Worm (Caenorhabditis elegans) whole organism, L4 larva: ENCODE data around the gene glb-20.
A peak's percentile ranks its signal among the peaks of the same experiment; 100 is the strongest.

Source experiments
- D1046.2 ChIP-seq: fragments of 200-800 bp; sonication (Bioruptor generic); IDR thresholded peaks from 2 replicates; pipeline ENCODE4 v1.3.6; 2022; ENCODE audit warnings: missing genetic modification characterization, missing compliant biosample characterization
- F37D6.2 ChIP-seq: sonication (generic microtip); optimal IDR thresholded peaks from 2 replicates; lab custom pipeline; 2016; ENCODE audit warnings: mild to moderate bottlenecking, missing genetic modification characterization, missing compliant biosample characterization
- F44E2.7 ChIP-seq: fragments of 200-800 bp; sonication (Bioruptor generic); IDR thresholded peaks from 2 replicates; pipeline ENCODE4 v2.1.2; 2022; ENCODE audit warnings: missing genetic modification characterization, missing compliant biosample characterization
- R02D3.7 ChIP-seq: fragments of 150-350 bp; sonication (generic microtip); optimal IDR thresholded peaks from 3 replicates; lab custom pipeline; 2014; ENCODE audit warnings: missing biosample characterization, missing genetic modification characterization
- Y48G9A.11 ChIP-seq: fragments of 200-800 bp; sonication (Bioruptor generic); IDR thresholded peaks from 2 replicates; pipeline ENCODE4 v1.3.6; 2022; ENCODE audit warnings: missing genetic modification reagents, missing genetic modification characterization, missing compliant biosample characterization
- Y5F2A.4 ChIP-seq: fragments of 200-800 bp; sonication (Bioruptor generic); optimal IDR thresholded peaks from 2 replicates; lab custom pipeline; 2018; ENCODE audit warnings: mild to moderate bottlenecking, missing genetic modification characterization, missing compliant biosample characterization
- aha-1 ChIP-seq: fragments of 150-350 bp; peaks from one replicate; lab custom pipeline; 2014; ENCODE audit warnings: missing biosample characterization, missing genetic modification characterization
- arid-1 ChIP-seq: fragments of 200-800 bp; sonication (Bioruptor generic); conservative IDR thresholded peaks from 2 replicates; pipeline ENCODE4 v1.3.6; 2022; ENCODE audit warnings: missing genetic modification reagents, missing genetic modification characterization, missing compliant biosample characterization
- ceh-28 ChIP-seq: fragments of 150-350 bp; optimal IDR thresholded peaks from 2 replicates; lab custom pipeline; 2014; ENCODE audit warnings: missing biosample characterization, missing genetic modification reagents, missing genetic modification characterization
- cey-2 ChIP-seq: sonication (generic microtip); optimal IDR thresholded peaks from 3 replicates; lab custom pipeline; 2017; ENCODE audit warnings: missing genetic modification characterization, mild to moderate bottlenecking, missing compliant biosample characterization, antibody characterized with exemption, borderline replicate concordance; ENCODE audit not compliant: insufficient read depth
- daf-16 ChIP-seq, 3 experiments: sonication (generic microtip); optimal IDR thresholded peaks; 2 replicates each; lab custom pipeline; 2016 to 2017; ENCODE audit warnings: missing genetic modification characterization in 3 of 3, missing genetic modification reagents in 3 of 3, mild to moderate bottlenecking in 2 of 3, missing compliant biosample characterization in 2 of 3, missing biosample characterization in 1 of 3, moderate library complexity in 1 of 3
- daf-19 ChIP-seq: fragments of 200-800 bp; sonication (Bioruptor generic); conservative IDR thresholded peaks from 2 replicates; pipeline ENCODE4 v1.3.6; 2022; ENCODE audit warnings: missing genetic modification characterization, missing compliant biosample characterization
- dmd-6 ChIP-seq: fragments of 200-800 bp; sonication (Bioruptor generic); IDR thresholded peaks from 2 replicates; pipeline ENCODE4 v1.3.6; 2022; ENCODE audit warnings: missing genetic modification reagents, missing genetic modification characterization, missing compliant biosample characterization
- dmd-9 ChIP-seq: fragments of 200-800 bp; sonication (Bioruptor generic); IDR thresholded peaks from 2 replicates; pipeline ENCODE4 v1.3.6; 2022; ENCODE audit warnings: missing genetic modification reagents, missing genetic modification characterization, missing compliant biosample characterization
- fkh-10 ChIP-seq: fragments of 150-350 bp; optimal IDR thresholded peaks from 2 replicates; lab custom pipeline; 2014; ENCODE audit warnings: missing biosample characterization, missing genetic modification reagents, missing genetic modification characterization
- gei-8 ChIP-seq: fragments of 200-800 bp; sonication (Bioruptor generic); optimal IDR thresholded peaks from 2 replicates; lab custom pipeline; 2018; ENCODE audit warnings: mild to moderate bottlenecking, missing genetic modification characterization, missing compliant biosample characterization
- hif-1 ChIP-seq, 2 experiments: sonication (generic microtip); optimal IDR thresholded peaks; 2 replicates each; lab custom pipeline; 2016 to 2017; ENCODE audit warnings: missing compliant biosample characterization in 2 of 2, missing genetic modification characterization in 2 of 2, missing genetic modification reagents in 2 of 2, missing genotype in 2 of 2, mild to moderate bottlenecking in 1 of 2
- hmg-1.1 ChIP-seq: fragments of 200-800 bp; sonication (Bioruptor generic); IDR thresholded peaks from 2 replicates; pipeline ENCODE4 v1.3.6; 2022; ENCODE audit warnings: missing genetic modification reagents, missing genetic modification characterization, missing compliant biosample characterization
- lin-1 ChIP-seq: fragments of 200-800 bp; sonication (Bioruptor generic); IDR thresholded peaks from 2 replicates; pipeline ENCODE4 v1.3.6; 2022; ENCODE audit warnings: missing genetic modification reagents, missing genetic modification characterization, missing compliant biosample characterization
- lin-29 ChIP-seq: fragments of 200-800 bp; sonication (Bioruptor generic); IDR thresholded peaks from 2 replicates; pipeline ENCODE4 v1.3.6; 2022; ENCODE audit warnings: missing genetic modification reagents, missing genetic modification characterization, missing compliant biosample characterization
- lir-3 ChIP-seq: sonication (generic microtip); optimal IDR thresholded peaks from 2 replicates; lab custom pipeline; 2016; ENCODE audit warnings: mild to moderate bottlenecking, missing genetic modification characterization, missing compliant biosample characterization
- lsy-2 ChIP-seq, 2 experiments: fragments of 150-350 bp in 1 of 2; sonication (generic microtip) in 1 of 2; optimal IDR thresholded peaks; 2 replicates each; lab custom pipeline; 2014 to 2017; ENCODE audit warnings: missing biosample characterization in 2 of 2, missing genetic modification characterization in 2 of 2
- madf-5 ChIP-seq, 2 experiments: fragments of 200-800 bp; sonication (Bioruptor generic); IDR thresholded peaks; 2 replicates each; pipeline ENCODE4 v1.3.6; 2022; ENCODE audit warnings: missing compliant biosample characterization in 2 of 2, missing genetic modification characterization in 2 of 2
- mdl-1 ChIP-seq, 2 experiments: fragments of 150-350 bp in 1 of 2; sonication (generic microtip) in 1 of 2; optimal IDR thresholded peaks; 2 replicates each; lab custom pipeline; 2014 to 2017; ENCODE audit warnings: missing biosample characterization in 2 of 2, missing genetic modification characterization in 2 of 2
- mdt-29 ChIP-seq: fragments of 200-800 bp; sonication (Bioruptor generic); IDR thresholded peaks from 2 replicates; pipeline ENCODE4 v1.3.6; 2022; ENCODE audit warnings: missing genetic modification reagents, missing genetic modification characterization, missing compliant biosample characterization
- mep-1 ChIP-seq: fragments of 150-350 bp; sonication (generic microtip); optimal IDR thresholded peaks from 3 replicates; lab custom pipeline; 2014; ENCODE audit warnings: missing biosample characterization, missing genetic modification characterization
- mxl-3 ChIP-seq: fragments of 200-800 bp; sonication (Bioruptor generic); optimal IDR thresholded peaks from 2 replicates; lab custom pipeline; 2018; ENCODE audit warnings: mild to moderate bottlenecking, missing genetic modification characterization, missing compliant biosample characterization
- nhr-102 ChIP-seq: sonication (generic microtip); optimal IDR thresholded peaks from 2 replicates; lab custom pipeline; 2016; ENCODE audit warnings: mild to moderate bottlenecking, missing genetic modification characterization, moderate library complexity, missing compliant biosample characterization
- nhr-11 ChIP-seq: fragments of 150-350 bp; optimal IDR thresholded peaks from 2 replicates; lab custom pipeline; 2014; ENCODE audit warnings: missing biosample characterization, missing genetic modification characterization
- nhr-28 ChIP-seq: fragments of 150-350 bp; optimal IDR thresholded peaks from 2 replicates; lab custom pipeline; 2014; ENCODE audit warnings: missing biosample characterization, missing genetic modification characterization
- nhr-42 ChIP-seq: fragments of 200-800 bp; sonication (Bioruptor generic); IDR thresholded peaks from 2 replicates; pipeline ENCODE4 v1.3.6; 2022; ENCODE audit warnings: missing genetic modification characterization, missing compliant biosample characterization
- nhr-48 ChIP-seq: sonication (generic microtip); optimal IDR thresholded peaks from 2 replicates; lab custom pipeline; 2016; ENCODE audit warnings: mild to moderate bottlenecking, missing genetic modification characterization, missing compliant biosample characterization
- nhr-6 ChIP-seq: fragments of 150-350 bp; optimal IDR thresholded peaks from 2 replicates; lab custom pipeline; 2014; ENCODE audit warnings: missing biosample characterization, missing genetic modification characterization
- nhr-77 ChIP-seq: fragments of 150-350 bp; optimal IDR thresholded peaks from 2 replicates; lab custom pipeline; 2014; ENCODE audit warnings: missing biosample characterization, missing genetic modification characterization
- set-16 ChIP-seq: fragments of 200-800 bp; sonication (Bioruptor generic); IDR thresholded peaks from 2 replicates; pipeline ENCODE4 v1.3.6; 2022; ENCODE audit warnings: missing genetic modification reagents, missing genetic modification characterization, missing compliant biosample characterization
- snpc-1.2 ChIP-seq: fragments of 200-800 bp; sonication (Bioruptor generic); IDR thresholded peaks from 2 replicates; pipeline ENCODE4 v1.3.6; 2022; ENCODE audit warnings: missing genetic modification reagents, missing genetic modification characterization, missing compliant biosample characterization
- spr-3 ChIP-seq: fragments of 200-800 bp; sonication (Bioruptor generic); optimal IDR thresholded peaks from 2 replicates; lab custom pipeline; 2018; ENCODE audit warnings: mild to moderate bottlenecking, missing genetic modification characterization, missing compliant biosample characterization
- tag-97 ChIP-seq: fragments of 200-800 bp; sonication (Bioruptor generic); IDR thresholded peaks from 2 replicates; pipeline ENCODE4 v1.3.6; 2022; ENCODE audit warnings: missing genetic modification characterization, missing compliant biosample characterization
- tra-1 ChIP-seq: fragments of 200-800 bp; sonication (Bioruptor generic); IDR thresholded peaks from 2 replicates; pipeline ENCODE4 v1.3.6; 2022; ENCODE audit warnings: missing genetic modification reagents, missing genetic modification characterization, missing compliant biosample characterization
- unc-62 ChIP-seq, 3 experiments: fragments of 150-350 bp in 1 of 3; sonication (generic microtip); optimal IDR thresholded peaks in 2 of 3; peaks in 1 of 3; 1 replicate in 1 of 3; 2 replicates in 2 of 3; lab custom pipeline; 2014 to 2017; ENCODE audit warnings: missing biosample characterization in 3 of 3, missing genetic modification characterization in 3 of 3, missing genetic modification reagents in 3 of 3, missing genotype in 1 of 3
- zfp-2 ChIP-seq: sonication (generic microtip); optimal IDR thresholded peaks from 2 replicates; lab custom pipeline; 2016; ENCODE audit warnings: mild to moderate bottlenecking, missing genetic modification characterization, missing compliant biosample characterization
- zfp-3 ChIP-seq: fragments of 200-800 bp; sonication (Bioruptor generic); conservative IDR thresholded peaks from 2 replicates; pipeline ENCODE4 v1.3.6; 2022; ENCODE audit warnings: missing genetic modification reagents, missing genetic modification characterization, missing compliant biosample characterization
- zip-11 ChIP-seq: fragments of 200-800 bp; sonication (Bioruptor generic); IDR thresholded peaks from 2 replicates; pipeline ENCODE4 v1.3.6; 2022; ENCODE audit warnings: missing genetic modification characterization, missing compliant biosample characterization
- zip-2 ChIP-seq: fragments of 150-350 bp; optimal IDR thresholded peaks from 2 replicates; lab custom pipeline; 2014; ENCODE audit warnings: missing biosample characterization, missing genetic modification characterization
- ztf-11 ChIP-seq: fragments of 150-350 bp; optimal IDR thresholded peaks from 2 replicates; lab custom pipeline; 2014; ENCODE audit warnings: missing biosample characterization, missing genetic modification characterization

glb-20 gene

ce11 chrX:13555098-13555497 is 868 bp downstream of the glb-20 start:
- TF ChIP-seq unc-62 (GFP tag; optimal IDR thresholded peaks at IDR 0.05 in 1 of 2; lab: Kevin White, UChicago) = peak in 1 of 2 experiments; percentile 89
- no peak for TF ChIP-seq unc-62 (tag; optimal IDR thresholded peaks at IDR 0.05; lab: Kevin White, UChicago)
- no peak for TF ChIP-seq ztf-11 (tag; lab: Kevin White, UChicago)
- TF ChIP-seq nhr-11 (tag; lab: Kevin White, UChicago) = peak; percentile 50
- TF ChIP-seq ceh-28 (tag; lab: Kevin White, UChicago) = no peak

ce11 chrX:13550890-13551289 is 5.1 kb downstream of the glb-20 start, which contains the start of gene odr-1:
Gene odr-1, minus strand, starts transcription at chrX:13550990.
- TF ChIP-seq hmg-1.1 (GFP tag; lab: Robert Waterston, UW) (no peak), nhr-42 (GFP tag; lab: Robert Waterston, UW) (no peak), set-16 (GFP tag; lab: Robert Waterston, UW) (no peak), mdl-1 (tag; optimal IDR thresholded peaks at IDR 0.05; lab: Kevin White, UChicago) (no peak), nhr-48 (no peak), daf-16 (GFP tag; optimal IDR thresholded peaks at IDR 0.05; lab: Kevin White, UChicago) (no peak), daf-16 (tag; optimal IDR thresholded peaks at IDR 0.05; lab: Kevin White, UChicago) (no peak), nhr-11 (tag; lab: Kevin White, UChicago) (no peak), zfp-2 (tag; lab: Kevin White, UChicago) (no peak), R02D3.7 (tag; lab: Kevin White, UChicago) (no peak), dmd-6 (GFP tag; lab: Robert Waterston, UW) (no peak), Y5F2A.4 (GFP tag; lab: Kevin White, UChicago) (no peak), Y48G9A.11 (GFP tag; lab: Robert Waterston, UW) (no peak), tag-97 (GFP tag; lab: Robert Waterston, UW) (no peak), lin-1 (no peak), gei-8 (GFP tag; lab: Kevin White, UChicago) (no peak), cey-2 (tag; lab: Kevin White, UChicago) (no peak), madf-5 (GFP tag; IDR thresholded peaks at IDR 0.05; lab: Robert Waterston, UW) (no peak), hif-1 (tag; optimal IDR thresholded peaks at IDR 0.05; lab: Kevin White, UChicago) (no peak), zfp-3 (GFP tag; lab: Robert Waterston, UW) (no peak)

- TF ChIP-seq madf-5 (GFP tag; IDR thresholded peaks at IDR 0.05; lab: Robert Waterston, UW) (no peak), snpc-1.2 (GFP tag; lab: Robert Waterston, UW) (no peak), spr-3 (GFP tag; lab: Kevin White, UChicago) (no peak), daf-19 (GFP tag; lab: Robert Waterston, UW) (no peak), cey-2 (tag; lab: Kevin White, UChicago) (no peak), lsy-2 (tag; optimal IDR thresholded peaks at IDR 0.05; lab: Kevin White, UChicago) (peak in 1 of 2 experiments; percentile 30), aha-1 (tag; lab: Kevin White, UChicago) (peak; percentile 51), zip-11 (GFP tag; lab: Robert Waterston, UW) (no peak), ztf-11 (tag; lab: Kevin White, UChicago) (no peak), hif-1 (tag; optimal IDR thresholded peaks at IDR 0.05; lab: Kevin White, UChicago) (no peak), nhr-77 (tag; lab: Kevin White, UChicago) (no peak), lin-29 (GFP tag; lab: Robert Waterston, UW) (0 out of 2 replicates have a peak, but pooled peaks have one; percentile 8), nhr-28 (tag; lab: Kevin White, UChicago) (peak; percentile 57), D1046.2 (no peak), mep-1 (peak; percentile 74), lir-3 (tag; lab: Kevin White, UChicago) (no peak), dmd-9 (peak; percentile 58; the same call in 1 of the 2 replicates), zip-2 (tag; lab: Kevin White, UChicago) (no peak), set-16 (GFP tag; lab: Robert Waterston, UW) (no peak), F37D6.2 (tag; lab: Kevin White, UChicago) (no peak), F44E2.7 (no peak), fkh-10 (no peak), tra-1 (GFP tag; lab: Robert Waterston, UW) (0 out of 2 replicates have a peak, but pooled peaks have one; percentile 19), Y5F2A.4 (GFP tag; lab: Kevin White, UChicago) (no peak), arid-1 (GFP tag; lab: Robert Waterston, UW) (no peak), mdt-29 (GFP tag; lab: Robert Waterston, UW) (peak; percentile 30; the same call in 1 of the 2 replicates), nhr-102 (no peak), nhr-6 (tag; lab: Kevin White, UChicago) (no peak), mxl-3 (GFP tag; lab: Kevin White, UChicago) (no peak), nhr-48 (no peak)
These were observed 11.4 kb downstream of the glb-20 start for ce11 chrX:13544544-13545021.
